Worm (Caenorhabditis elegans) whole organism, L3 larva: ENCODE measurements around the gene mlt-11.
A peak's percentile ranks its signal among the peaks of the same experiment; 100 is the strongest.

Experiments
- R02D3.7 ChIP-seq: fragments of 150-350 bp; optimal IDR thresholded peaks from 2 replicates; lab custom pipeline; 2014; ENCODE audit warnings: missing biosample characterization, missing genetic modification characterization
- ZK546.5 ChIP-seq: sonication (generic microtip); optimal IDR thresholded peaks from 2 replicates; lab custom pipeline; 2017; ENCODE audit warnings: missing biosample characterization, missing genetic modification characterization
- aly-2 ChIP-seq: fragments of 150-350 bp; optimal IDR thresholded peaks from 2 replicates; lab custom pipeline; 2014; ENCODE audit warnings: missing biosample characterization, missing genetic modification characterization
- ama-1 ChIP-seq: fragments of 150-350 bp; optimal IDR thresholded peaks from 2 replicates; lab custom pipeline; 2018
- ceh-16 ChIP-seq: sonication (generic microtip); optimal IDR thresholded peaks from 2 replicates; lab custom pipeline; 2017; ENCODE audit warnings: missing biosample characterization, missing genetic modification characterization
- ceh-28 ChIP-seq: fragments of 150-350 bp; optimal IDR thresholded peaks from 2 replicates; lab custom pipeline; 2014; ENCODE audit warnings: missing biosample characterization, missing genetic modification reagents, missing genetic modification characterization
- ceh-82 ChIP-seq: fragments of 150-350 bp; optimal IDR thresholded peaks from 2 replicates; lab custom pipeline; 2014; ENCODE audit warnings: missing biosample characterization, missing genetic modification characterization
- ceh-9 ChIP-seq: sonication (generic microtip); optimal IDR thresholded peaks from 2 replicates; lab custom pipeline; 2018; ENCODE audit warnings: missing biosample characterization, missing genetic modification characterization
- daf-12 ChIP-seq: fragments of 150-350 bp; optimal IDR thresholded peaks from 2 replicates; lab custom pipeline; 2014; ENCODE audit warnings: missing biosample characterization, missing genetic modification reagents, missing genetic modification characterization
- egl-27 ChIP-seq: sonication (generic microtip); optimal IDR thresholded peaks from 4 replicates; lab custom pipeline; 2017; ENCODE audit warnings: missing biosample characterization, missing genetic modification reagents, missing genetic modification characterization
- egl-5 ChIP-seq: fragments of 150-350 bp; optimal IDR thresholded peaks from 2 replicates; lab custom pipeline; 2017; ENCODE audit warnings: missing biosample characterization, missing genetic modification reagents, missing genetic modification characterization, inconsistent platforms
- elt-1 ChIP-seq: fragments of 150-350 bp; optimal IDR thresholded peaks from 2 replicates; lab custom pipeline; 2014; ENCODE audit warnings: missing biosample characterization, missing genetic modification characterization
- elt-2 ChIP-seq: sonication (generic microtip); optimal IDR thresholded peaks from 2 replicates; lab custom pipeline; 2016; ENCODE audit warnings: missing genetic modification reagents, mild to moderate bottlenecking, missing genetic modification characterization, missing compliant biosample characterization
- elt-3 ChIP-seq, 3 experiments: fragments of 150-350 bp in 1 of 3; sonication (generic microtip) in 2 of 3; optimal IDR thresholded peaks; 2 replicates in 2 of 3; 4 replicates in 1 of 3; lab custom pipeline; 2014 to 2017; ENCODE audit warnings: missing biosample characterization in 3 of 3, missing genetic modification characterization in 3 of 3
- eor-1 ChIP-seq, 2 experiments: fragments of 150-350 bp; optimal IDR thresholded peaks; 2 replicates each; lab custom pipeline; 2014 to 2018; ENCODE audit warnings: missing biosample characterization in 2 of 2, missing genetic modification characterization in 2 of 2
- fos-1 ChIP-seq: fragments of 150-350 bp; optimal IDR thresholded peaks from 2 replicates; lab custom pipeline; 2014; ENCODE audit warnings: missing biosample characterization, missing genetic modification characterization
- hmg-11 ChIP-seq: sonication (generic microtip); optimal IDR thresholded peaks from 2 replicates; lab custom pipeline; 2016; ENCODE audit warnings: missing genetic modification characterization, missing compliant biosample characterization
- jun-1 ChIP-seq: fragments of 150-350 bp; optimal IDR thresholded peaks from 2 replicates; lab custom pipeline; 2014; ENCODE audit warnings: missing biosample characterization, missing genetic modification reagents, missing genetic modification characterization
- lin-15B ChIP-seq: fragments of 150-350 bp; optimal IDR thresholded peaks from 2 replicates; lab custom pipeline; 2014; ENCODE audit warnings: missing biosample characterization, missing genetic modification characterization
- lin-39 ChIP-seq: fragments of 150-350 bp; optimal IDR thresholded peaks from 2 replicates; lab custom pipeline; 2018; ENCODE audit warnings: missing biosample characterization, missing genetic modification reagents, missing genetic modification characterization
- lsy-12 ChIP-seq: sonication (generic microtip); optimal IDR thresholded peaks from 2 replicates; lab custom pipeline; 2016; ENCODE audit warnings: mild to moderate bottlenecking, missing genetic modification characterization, missing compliant biosample characterization
- mdl-1 ChIP-seq: fragments of 150-350 bp; optimal IDR thresholded peaks from 2 replicates; lab custom pipeline; 2014; ENCODE audit warnings: missing biosample characterization, missing genetic modification characterization
- mml-1 ChIP-seq: fragments of 150-350 bp; sonication (generic microtip); optimal IDR thresholded peaks from 3 replicates; lab custom pipeline; 2014; ENCODE audit warnings: missing biosample characterization, missing genetic modification characterization
- nfya-1 ChIP-seq: sonication (generic microtip); optimal IDR thresholded peaks from 2 replicates; lab custom pipeline; 2017; ENCODE audit warnings: missing genetic modification characterization, mild to moderate bottlenecking, missing compliant biosample characterization, antibody characterized with exemption, moderate library complexity; ENCODE audit not compliant: insufficient read depth
- nhr-11 ChIP-seq: fragments of 150-350 bp; optimal IDR thresholded peaks from 2 replicates; lab custom pipeline; 2014; ENCODE audit warnings: missing biosample characterization, missing genetic modification characterization
- nhr-12 ChIP-seq: fragments of 150-350 bp; optimal IDR thresholded peaks from 2 replicates; lab custom pipeline; 2014; ENCODE audit warnings: missing biosample characterization, missing genetic modification characterization
- nhr-23 ChIP-seq: fragments of 150-350 bp; optimal IDR thresholded peaks from 2 replicates; lab custom pipeline; 2014; ENCODE audit warnings: missing biosample characterization, missing genetic modification reagents, missing genetic modification characterization
- nhr-25 ChIP-seq: sonication (generic microtip); optimal IDR thresholded peaks from 2 replicates; lab custom pipeline; 2017; ENCODE audit warnings: missing biosample characterization, missing genetic modification characterization
- nhr-67 ChIP-seq: fragments of 150-350 bp; optimal IDR thresholded peaks from 2 replicates; lab custom pipeline; 2014; ENCODE audit warnings: missing biosample characterization, missing genetic modification characterization
- nhr-76 ChIP-seq: fragments of 150-350 bp; sonication (generic microtip); optimal IDR thresholded peaks from 5 replicates; lab custom pipeline; 2014; ENCODE audit warnings: missing biosample characterization, missing genetic modification characterization
- pha-4 ChIP-seq: fragments of 150-350 bp; optimal IDR thresholded peaks from 2 replicates; lab custom pipeline; 2014; ENCODE audit warnings: missing biosample characterization, missing genetic modification reagents, missing genetic modification characterization
- pqm-1 ChIP-seq: fragments of 150-350 bp; optimal IDR thresholded peaks from 2 replicates; lab custom pipeline; 2017; ENCODE audit warnings: missing biosample characterization, missing genetic modification characterization, inconsistent platforms
- sea-2 ChIP-seq: fragments of 150-350 bp; sonication (generic microtip); optimal IDR thresholded peaks from 4 replicates; lab custom pipeline; 2014; ENCODE audit warnings: missing biosample characterization, missing genetic modification reagents, missing genetic modification characterization
- skn-1 ChIP-seq: fragments of 150-350 bp; optimal IDR thresholded peaks from 2 replicates; lab custom pipeline; 2014; ENCODE audit warnings: missing biosample characterization, missing genetic modification characterization
- snpc-4 ChIP-seq: fragments of 150-350 bp; optimal IDR thresholded peaks from 2 replicates; lab custom pipeline; 2014; ENCODE audit warnings: missing biosample characterization, missing genetic modification characterization
- tbx-2 ChIP-seq: sonication (generic microtip); optimal IDR thresholded peaks from 2 replicates; lab custom pipeline; 2016; ENCODE audit warnings: mild to moderate bottlenecking, missing genetic modification characterization, missing compliant biosample characterization
- unc-39 ChIP-seq: sonication (generic microtip); optimal IDR thresholded peaks from 4 replicates; lab custom pipeline; 2017; ENCODE audit warnings: missing biosample characterization, missing genetic modification characterization
- unc-62 ChIP-seq: fragments of 150-350 bp; sonication (generic microtip); optimal IDR thresholded peaks from 4 replicates; lab custom pipeline; 2014; ENCODE audit warnings: missing biosample characterization, missing genetic modification reagents, missing genetic modification characterization
- zag-1 ChIP-seq: fragments of 150-350 bp; optimal IDR thresholded peaks from 2 replicates; lab custom pipeline; 2014; ENCODE audit warnings: missing biosample characterization, missing genetic modification characterization
- ztf-11 ChIP-seq: fragments of 150-350 bp; optimal IDR thresholded peaks from 2 replicates; lab custom pipeline; 2014; ENCODE audit warnings: missing biosample characterization, missing genetic modification characterization
- ztf-4 ChIP-seq: fragments of 150-350 bp; optimal IDR thresholded peaks from 2 replicates; lab custom pipeline; 2014; ENCODE audit warnings: missing biosample characterization, missing genetic modification characterization

mlt-11 gene

DNA sequence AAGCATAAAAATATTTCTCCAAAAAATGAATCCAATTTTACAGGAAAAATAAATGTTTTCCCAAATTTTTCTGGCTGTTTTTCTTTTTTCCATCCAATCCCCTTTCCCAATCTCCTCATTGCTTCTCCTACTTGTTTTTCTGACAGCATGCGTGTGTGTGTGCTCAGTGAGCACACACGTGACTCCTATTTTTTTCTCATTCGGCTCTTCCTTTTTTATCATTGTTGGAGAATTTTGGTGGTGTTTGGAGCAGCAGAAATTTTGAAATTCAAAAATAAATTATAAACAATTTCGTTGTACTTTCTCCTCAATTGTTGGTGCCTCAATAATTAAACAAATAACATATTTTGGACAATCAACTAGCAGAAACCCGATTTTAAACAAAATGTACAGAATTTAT, 43.6 kb downstream of the mlt-11 start:
- no peak for TF ChIP-seq ztf-4 (tag; lab: Kevin White, UChicago)
- TF ChIP-seq lin-39 (tag; lab: Kevin White, UChicago), result no peak
- TF ChIP-seq unc-62 (GFP tag; lab: Kevin White, UChicago), result no peak
- TF ChIP-seq ceh-16 (tag; lab: Kevin White, UChicago), result no peak
- TF ChIP-seq ceh-82, result no peak
- peak; percentile 51 for TF ChIP-seq pha-4
- no peak for TF ChIP-seq egl-27
- no peak for TF ChIP-seq egl-5
- TF ChIP-seq nfya-1 (tag; lab: Kevin White, UChicago), result peak; percentile 29
- TF ChIP-seq zag-1 (tag; lab: Kevin White, UChicago), result no peak
- TF ChIP-seq lin-15B (tag; lab: Kevin White, UChicago), result no peak
- no peak for TF ChIP-seq snpc-4
- TF ChIP-seq hmg-11 (tag; lab: Kevin White, UChicago), result peak; percentile 34
- TF ChIP-seq nhr-23, result no peak
- TF ChIP-seq unc-39 (tag; lab: Kevin White, UChicago), result no peak
- no peak for TF ChIP-seq skn-1 (tag; lab: Kevin White, UChicago)
- no peak for TF ChIP-seq nhr-67 (tag; lab: Kevin White, UChicago)
- no peak for TF ChIP-seq R02D3.7 (tag; lab: Kevin White, UChicago)
- no peak for TF ChIP-seq mdl-1
- TF ChIP-seq, all 47 proteins: peak for 3

ce11 chrV:20711733-20712132, 44.7 kb downstream of the mlt-11 start:
- TF ChIP-seq egl-5, result no peak
- TF ChIP-seq nhr-23, result no peak
- no peak for TF ChIP-seq unc-62 (GFP tag; lab: Kevin White, UChicago)
- no peak for TF ChIP-seq pqm-1 (tag; lab: Kevin White, UChicago)
- TF ChIP-seq skn-1 (tag; lab: Kevin White, UChicago), result no peak
- TF ChIP-seq ama-1, result peak; percentile 48
- TF ChIP-seq nhr-11 (tag; lab: Kevin White, UChicago), result no peak
- peak; percentile 72 for TF ChIP-seq lin-39 (tag; lab: Kevin White, UChicago)
- TF ChIP-seq nfya-1 (tag; lab: Kevin White, UChicago), result peak; percentile 34
- no peak for TF ChIP-seq sea-2 (GFP tag; lab: Kevin White, UChicago)
- no peak for TF ChIP-seq unc-39 (tag; lab: Kevin White, UChicago)

ce11 chrV:20712318-20712993, 45.5 kb downstream of the mlt-11 start:
- TF ChIP-seq ceh-9, result no peak
- TF ChIP-seq zag-1 (tag; lab: Kevin White, UChicago), result no peak
- no peak for TF ChIP-seq nhr-11 (tag; lab: Kevin White, UChicago)
- TF ChIP-seq hmg-11 (tag; lab: Kevin White, UChicago), result no peak
- no peak for TF ChIP-seq aly-2 (tag; lab: Kevin White, UChicago)
- no peak for TF ChIP-seq skn-1 (tag; lab: Kevin White, UChicago)
- TF ChIP-seq egl-5, result no peak
- TF ChIP-seq ztf-11 (tag; lab: Kevin White, UChicago), result no peak
- TF ChIP-seq ZK546.5 (tag; lab: Kevin White, UChicago), result no peak
- no peak for TF ChIP-seq sea-2 (GFP tag; lab: Kevin White, UChicago)
- TF ChIP-seq eor-1 (tag; optimal IDR thresholded peaks at IDR 0.05; lab: Kevin White, UChicago), result no peak
- TF ChIP-seq mdl-1, result peak; percentile 25
- peak; percentile 98 for TF ChIP-seq pqm-1 (tag; lab: Kevin White, UChicago)
- peak; percentile 89 for TF ChIP-seq jun-1
- no peak for TF ChIP-seq unc-39 (tag; lab: Kevin White, UChicago)
- no peak for TF ChIP-seq nhr-23
- TF ChIP-seq nhr-76 (tag; lab: Kevin White, UChicago), result no peak
- no peak for TF ChIP-seq nhr-12 (tag; lab: Kevin White, UChicago)
- TF ChIP-seq ztf-4 (tag; lab: Kevin White, UChicago), result no peak
- peak; percentile 5 for TF ChIP-seq ceh-28 (tag; lab: Kevin White, UChicago)
- TF ChIP-seq nhr-25 (tag; lab: Kevin White, UChicago), result no peak
- TF ChIP-seq R02D3.7 (tag; lab: Kevin White, UChicago), result no peak
- TF ChIP-seq ceh-16 (tag; lab: Kevin White, UChicago), result no peak
- TF ChIP-seq lsy-12 (tag; lab: Kevin White, UChicago), result no peak
- TF ChIP-seq mml-1 (tag; lab: Kevin White, UChicago), result no peak
- no peak for TF ChIP-seq lin-15B (tag; lab: Kevin White, UChicago)
- no peak for TF ChIP-seq elt-1 (tag; lab: Kevin White, UChicago)
- no peak for TF ChIP-seq tbx-2 (tag; lab: Kevin White, UChicago)
- no peak for TF ChIP-seq ceh-82
- TF ChIP-seq elt-2 (tag; lab: Kevin White, UChicago), result peak; percentile 97
- no peak for TF ChIP-seq unc-62 (GFP tag; lab: Kevin White, UChicago)
- no peak for TF ChIP-seq elt-3 (tag; optimal IDR thresholded peaks at IDR 0.05; lab: Kevin White, UChicago)
- TF ChIP-seq nfya-1 (tag; lab: Kevin White, UChicago), result peak; percentile 14
- TF ChIP-seq fos-1 (tag; lab: Kevin White, UChicago), result no peak
- TF ChIP-seq pha-4, result peak; percentile 86
- no peak for TF ChIP-seq daf-12
